Worm (Caenorhabditis elegans): ENCODE results near the gene pqn-41.

DNA sequence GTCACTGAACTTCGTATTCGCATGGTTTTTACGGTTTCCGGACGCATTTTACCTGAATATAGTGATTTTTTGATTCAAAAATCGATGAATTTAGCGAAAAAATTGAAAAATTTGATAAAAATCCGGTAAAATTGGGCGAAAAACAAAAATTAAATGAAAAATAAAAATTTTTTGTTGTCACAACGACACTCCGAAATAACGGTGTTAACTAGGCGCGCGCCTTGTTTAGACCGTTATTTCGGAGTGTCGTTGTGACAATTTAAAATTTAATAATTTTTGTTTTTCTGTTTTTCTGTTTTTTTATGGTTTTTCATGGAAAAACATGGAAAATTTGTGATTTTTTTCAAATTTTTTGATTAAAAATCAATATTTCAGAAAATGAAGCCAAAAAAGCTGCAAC is at the start of gene pqn-41, which contains the start of gene B0524.6:
- peak; percentile 51 for TF ChIP-seq tbx-2 (tag; optimal IDR thresholded peaks at IDR 0.05)
- peak; percentile 84 for TF ChIP-seq mep-1 (tag; optimal IDR thresholded peaks at IDR 0.05)
- no peak for TF ChIP-seq ces-1 (GFP tag; optimal IDR thresholded peaks at IDR 0.05)
- no peak for TF ChIP-seq ceh-63 (GFP tag; optimal IDR thresholded peaks at IDR 0.05)
- TF ChIP-seq dpl-1 (GFP tag; optimal IDR thresholded peaks at IDR 0.05) = peak; percentile 65 to 81 (median 69)
- no peak for TF ChIP-seq zag-1 (tag; optimal IDR thresholded peaks at IDR 0.05)
- TF ChIP-seq fkh-10 (GFP tag; optimal IDR thresholded peaks at IDR 0.05) = no peak
- TF ChIP-seq lin-15B (tag; optimal IDR thresholded peaks at IDR 0.05) = peak; percentile 63
- TF ChIP-seq nhr-11 (tag; optimal IDR thresholded peaks at IDR 0.05) = no peak
- no peak for TF ChIP-seq nhr-28 (tag; optimal IDR thresholded peaks at IDR 0.05)
- TF ChIP-seq nhr-76 (tag; optimal IDR thresholded peaks at IDR 0.05) = no peak
- TF ChIP-seq unc-62 (GFP tag; optimal IDR thresholded peaks at IDR 0.05) = no peak
- no peak for TF ChIP-seq egl-13 (tag; optimal IDR thresholded peaks at IDR 0.05)
- no peak for TF ChIP-seq aha-1 (tag; optimal IDR thresholded peaks at IDR 0.05)

Measured in whole organism, L1 larva.